Worm (Caenorhabditis elegans) whole organism, L4/young adult: ENCODE measurements around the gene kdin-1.

Experiments used
- dao-5 ChIP-seq: sonication (generic microtip); optimal IDR thresholded peaks from 2 replicates; lab custom pipeline; 2016; ENCODE audit warnings: missing genotype, missing genetic modification characterization, moderate library complexity, missing compliant biosample characterization
- him-1 ChIP-seq: sonication (generic microtip); optimal IDR thresholded peaks from 2 replicates; lab custom pipeline; 2016; ENCODE audit warnings: missing genotype, missing genetic modification reagents, missing genetic modification characterization, missing compliant biosample characterization

DNA sequence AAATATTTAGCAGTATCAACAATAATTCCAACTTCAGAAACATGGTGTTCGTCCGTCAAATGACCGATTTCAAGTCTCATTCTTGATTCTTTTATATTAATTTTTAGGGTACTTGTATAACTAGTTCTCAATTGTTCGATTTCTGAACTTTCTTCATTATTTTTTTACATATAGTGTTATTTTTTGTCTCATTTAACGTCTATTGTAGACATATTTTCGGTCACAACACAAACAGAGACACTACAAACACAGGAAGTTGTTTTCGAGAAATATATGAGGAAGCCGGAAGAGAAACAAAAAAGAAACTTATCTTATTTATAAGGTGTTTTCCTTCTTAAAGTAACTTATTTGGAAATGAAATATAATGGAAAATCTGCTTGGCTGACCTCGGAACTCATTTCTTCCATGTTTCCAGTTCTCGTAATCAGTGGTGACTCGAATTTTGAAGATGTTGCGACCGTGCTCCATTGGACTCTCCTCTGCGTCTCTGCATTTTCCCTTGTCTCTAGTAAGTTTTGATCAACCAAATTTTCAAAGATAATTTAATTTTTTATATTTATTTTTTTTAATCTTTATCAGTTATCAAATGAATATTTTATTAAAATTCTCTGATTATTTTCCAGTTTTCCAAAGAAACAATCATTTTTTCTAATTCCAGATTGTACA, 15.3 kb downstream of the kdin-1 start, which contains the start of the genes F36H1.12 and lin-3:
- no peak for TF ChIP-seq dao-5
- TF ChIP-seq him-1 (tag; lab: Kevin White, UChicago): no peak
